Fruit fly (Drosophila melanogaster) whole organism, wandering third instar larva: Measurements from ENCODE around the gene tipE.

Source experiments
- Abd-B ChIP-seq: fragments of >200 bp; optimal IDR thresholded peaks from 2 replicates; lab custom pipeline; 2017; ENCODE audit warnings: missing biosample characterization, missing genetic modification characterization
- CG32264 ChIP-seq: fragments of 200-800 bp; sonication (Bioruptor generic); optimal IDR thresholded peaks from 2 replicates; lab custom pipeline; 2016; ENCODE audit warnings: missing biosample characterization, missing genetic modification characterization
- CG9705 ChIP-seq: fragments of 200-800 bp; sonication (Bioruptor generic); optimal IDR thresholded peaks from 2 replicates; lab custom pipeline; 2018; ENCODE audit warnings: missing biosample characterization, mild to moderate bottlenecking, missing genetic modification characterization
- CrebA ChIP-seq: fragments of 200-800 bp; sonication (Bioruptor generic); optimal IDR thresholded peaks from 2 replicates; lab custom pipeline; 2016; ENCODE audit warnings: missing biosample characterization, mild to moderate bottlenecking, missing genetic modification characterization, borderline replicate concordance
- Dfd ChIP-seq: fragments of >200 bp; optimal IDR thresholded peaks from 2 replicates; lab custom pipeline; 2017; ENCODE audit warnings: missing biosample characterization, missing genetic modification characterization
- Dif ChIP-seq: fragments of 200-275, 200-300 bp; sonication (Bioruptor generic); optimal IDR thresholded peaks from 2 replicates; lab custom pipeline; 2018; ENCODE audit warnings: missing biosample characterization, missing genetic modification characterization; ENCODE audit not compliant: partially characterized antibody
- GATAd ChIP-seq: sonication (Bioruptor generic); optimal IDR thresholded peaks from 2 replicates; lab custom pipeline; 2016; ENCODE audit warnings: missing biosample characterization, missing genetic modification characterization
- HLH106 ChIP-seq: fragments of 200-800 bp; optimal IDR thresholded peaks from 3 replicates; lab custom pipeline; 2019; ENCODE audit warnings: missing biosample characterization, mild to moderate bottlenecking, missing genetic modification characterization, moderate library complexity
- Hnf4 ChIP-seq: fragments of 200-800 bp; sonication (Bioruptor generic); optimal IDR thresholded peaks from 2 replicates; lab custom pipeline; 2016; ENCODE audit warnings: missing biosample characterization, mild to moderate bottlenecking, missing genetic modification characterization
- Hr78 ChIP-seq: fragments of >200 bp; optimal IDR thresholded peaks from 2 replicates; lab custom pipeline; 2017; ENCODE audit warnings: missing biosample characterization, missing genetic modification characterization
- Hr83 ChIP-seq: fragments of 200-300 bp; sonication (Bioruptor generic); optimal IDR thresholded peaks from 2 replicates; lab custom pipeline; 2016; ENCODE audit warnings: missing biosample characterization, mild to moderate bottlenecking, missing genetic modification characterization, moderate library complexity; ENCODE audit not compliant: poor library complexity, severe bottlenecking
- Jra ChIP-seq: sonication (Bioruptor generic); optimal IDR thresholded peaks from 2 replicates; lab custom pipeline; 2016; ENCODE audit warnings: missing biosample characterization, missing genetic modification characterization
- Mio ChIP-seq: sonication (Bioruptor generic); optimal IDR thresholded peaks from 2 replicates; lab custom pipeline; 2016; ENCODE audit warnings: missing biosample characterization, missing genetic modification characterization
- Myc ChIP-seq: fragments of >200 bp; optimal IDR thresholded peaks from 2 replicates; lab custom pipeline; 2017
- N ChIP-seq: fragments of >200 bp; optimal IDR thresholded peaks from 2 replicates; lab custom pipeline; 2018; ENCODE audit warnings: missing biosample characterization, missing external identifiers, missing genetic modification characterization
- OdsH ChIP-seq: fragments of 200-800 bp; sonication (Bioruptor generic); optimal IDR thresholded peaks from 2 replicates; lab custom pipeline; 2016; ENCODE audit warnings: missing biosample characterization, mild to moderate bottlenecking, missing genetic modification characterization
- Rel ChIP-seq, 2 experiments: fragments of 200-800 bp; sonication (Bioruptor generic) in 1 of 2; optimal IDR thresholded peaks; 2 replicates in 1 of 2; 3 replicates in 1 of 2; lab custom pipeline; 2016 to 2019; ENCODE audit warnings: mild to moderate bottlenecking in 2 of 2, missing biosample characterization in 2 of 2, missing genetic modification characterization in 2 of 2, moderate library complexity in 1 of 2
- Sp1 ChIP-seq: fragments of 200-800 bp; sonication (Bioruptor generic); optimal IDR thresholded peaks from 3 replicates; lab custom pipeline; 2019; ENCODE audit warnings: missing biosample characterization, mild to moderate bottlenecking, missing genetic modification characterization, moderate library complexity
- Vsx2 ChIP-seq: fragments of 200-300, 225-300 bp; sonication (Bioruptor generic); optimal IDR thresholded peaks from 2 replicates; lab custom pipeline; 2018; ENCODE audit warnings: missing biosample characterization, missing genetic modification characterization; ENCODE audit not compliant: partially characterized antibody
- br ChIP-seq: fragments of 200-800 bp; sonication (Bioruptor generic); optimal IDR thresholded peaks from 2 replicates; lab custom pipeline; 2016; ENCODE audit warnings: missing biosample characterization, missing genetic modification characterization
- brk ChIP-seq: fragments of 200-800 bp; sonication (Bioruptor generic); optimal IDR thresholded peaks from 2 replicates; lab custom pipeline; 2016; ENCODE audit warnings: missing biosample characterization, mild to moderate bottlenecking, missing genetic modification characterization
- dl ChIP-seq, 2 experiments: fragments of 175-275, 200-275 bp in 1 of 2; fragments of 200-275 bp in 1 of 2; sonication (Bioruptor generic); optimal IDR thresholded peaks; lab custom pipeline; 2018; ENCODE audit warnings: mild to moderate bottlenecking in 2 of 2, missing biosample characterization in 2 of 2, missing genetic modification characterization in 2 of 2, moderate library complexity in 2 of 2; ENCODE audit not compliant: partially characterized antibody in 2 of 2, insufficient read depth in 1 of 2
- dmrt93B ChIP-seq: fragments of 200-800 bp; sonication (Bioruptor generic); optimal IDR thresholded peaks from 2 replicates; lab custom pipeline; 2018; ENCODE audit warnings: missing biosample characterization, mild to moderate bottlenecking, missing genetic modification characterization
- dsf ChIP-seq: sonication (Bioruptor generic); optimal IDR thresholded peaks from 2 replicates; lab custom pipeline; 2016; ENCODE audit warnings: missing biosample characterization, missing genetic modification characterization, borderline replicate concordance
- ey ChIP-seq: fragments of 200-800 bp; sonication (Bioruptor generic); optimal IDR thresholded peaks from 2 replicates; lab custom pipeline; 2016; ENCODE audit warnings: missing biosample characterization, missing genetic modification characterization
- foxo ChIP-seq, 2 experiments: fragments of 200-800 bp; sonication (Bioruptor generic); optimal IDR thresholded peaks; 2 replicates in 1 of 2; 3 replicates in 1 of 2; lab custom pipeline; 2016 to 2017; ENCODE audit warnings: missing biosample characterization in 2 of 2, missing genetic modification characterization in 2 of 2
- fru ChIP-seq: fragments of 200-800 bp; sonication (Bioruptor generic); optimal IDR thresholded peaks from 3 replicates; lab custom pipeline; 2016; ENCODE audit warnings: missing biosample characterization, mild to moderate bottlenecking, missing genetic modification characterization
- h ChIP-seq: fragments of 200-800 bp; sonication (Bioruptor generic); optimal IDR thresholded peaks from 3 replicates; lab custom pipeline; 2016; ENCODE audit warnings: missing biosample characterization, mild to moderate bottlenecking, missing genetic modification characterization
- jim ChIP-seq: fragments of 175-275, 200-325 bp; sonication (Bioruptor generic); optimal IDR thresholded peaks from 2 replicates; lab custom pipeline; 2016; ENCODE audit warnings: missing biosample characterization, mild to moderate bottlenecking, missing genetic modification characterization
- lola ChIP-seq: fragments of >200 bp; optimal IDR thresholded peaks from 2 replicates; lab custom pipeline; 2017; ENCODE audit warnings: missing biosample characterization, missing genetic modification characterization
- pan ChIP-seq: fragments of >200 bp; optimal IDR thresholded peaks from 2 replicates; lab custom pipeline; 2017
- psq ChIP-seq: fragments of 200-800 bp; sonication (Bioruptor generic); optimal IDR thresholded peaks from 3 replicates; lab custom pipeline; 2017; ENCODE audit warnings: missing biosample characterization, mild to moderate bottlenecking, missing genetic modification characterization, moderate library complexity
- rgr ChIP-seq: fragments of 200-800 bp; sonication (Bioruptor generic); optimal IDR thresholded peaks from 3 replicates; lab custom pipeline; 2016; ENCODE audit warnings: missing biosample characterization, mild to moderate bottlenecking, missing genetic modification characterization
- sage ChIP-seq: fragments of 200-800 bp; sonication (Bioruptor generic); optimal IDR thresholded peaks from 2 replicates; lab custom pipeline; 2016; ENCODE audit warnings: missing biosample characterization, mild to moderate bottlenecking, missing genetic modification characterization
- sv ChIP-seq: fragments of 200-800 bp; sonication (Bioruptor generic); optimal IDR thresholded peaks from 3 replicates; lab custom pipeline; 2016; ENCODE audit warnings: missing biosample characterization, missing genetic modification characterization
- tai ChIP-seq: sonication (Bioruptor generic); optimal IDR thresholded peaks from 2 replicates; lab custom pipeline; 2016; ENCODE audit warnings: missing biosample characterization, missing genetic modification characterization
- usp ChIP-seq: fragments of >200 bp; optimal IDR thresholded peaks from 2 replicates; lab custom pipeline; 2017; ENCODE audit warnings: missing biosample characterization, missing genetic modification characterization
- woc ChIP-seq: sonication (Bioruptor generic); optimal IDR thresholded peaks from 2 replicates; lab custom pipeline; 2016; ENCODE audit warnings: missing biosample characterization, mild to moderate bottlenecking, missing genetic modification characterization

Gene tipE

DNA sequence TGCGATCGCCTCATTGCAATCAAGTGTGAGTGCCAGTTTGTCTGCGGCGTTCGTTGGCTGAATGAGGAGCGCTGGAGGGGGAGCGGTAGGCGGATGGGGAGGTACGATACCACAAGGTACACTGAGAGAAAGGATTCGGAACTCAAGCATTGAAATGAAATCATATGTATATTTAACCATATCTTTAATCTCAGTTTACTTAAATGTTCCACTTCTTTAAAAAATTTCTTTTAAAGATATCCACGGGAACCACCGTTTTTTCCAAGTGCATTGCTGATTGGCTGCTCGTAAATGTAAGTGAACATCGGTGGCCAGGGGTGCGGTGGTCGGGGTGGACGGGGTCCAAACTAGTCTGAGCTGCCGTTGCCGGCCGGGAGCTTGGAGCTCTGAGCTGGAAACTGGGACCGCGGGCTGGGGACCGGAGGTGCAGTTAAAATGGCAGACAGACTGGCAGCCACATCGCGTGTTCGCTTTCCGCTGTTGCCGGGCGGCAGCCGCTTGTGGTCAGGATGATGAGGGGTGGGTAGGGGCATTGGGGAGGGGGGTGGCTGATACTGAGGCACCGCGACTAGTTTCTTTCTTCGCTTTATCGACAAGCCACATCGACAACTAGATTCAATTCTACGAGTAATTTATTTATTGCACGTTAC lies 40.0 kb downstream of the tipE start (continued):
- TF ChIP-seq Hr78 (GFP tag; lab: Kevin White, UChicago) = no peak
- no peak for TF ChIP-seq Dif (GFP tag; lab: Kevin White, UChicago)
- TF ChIP-seq Myc = no peak
- TF ChIP-seq HLH106 = peak; percentile 96
- peak; percentile 89 for TF ChIP-seq dmrt93B (GFP tag; lab: Kevin White, UChicago)
- TF ChIP-seq Vsx2 (GFP tag; lab: Kevin White, UChicago) = no peak
- peak; percentile 96 for TF ChIP-seq h
- TF ChIP-seq CG32264 = peak; percentile 90
- TF ChIP-seq CG9705 (GFP tag; lab: Kevin White, UChicago) = peak; percentile 95
- TF ChIP-seq Hnf4 (GFP tag; lab: Kevin White, UChicago) = peak; percentile 94
- peak; percentile 84 for TF ChIP-seq sv (GFP tag; lab: Kevin White, UChicago)
- TF ChIP-seq br (GFP tag; lab: Kevin White, UChicago) = peak; percentile 97
- TF ChIP-seq Sp1 (GFP tag; lab: Kevin White, UChicago) = peak; percentile 94
- TF ChIP-seq fru = peak; percentile 97
- peak; percentile 77 for TF ChIP-seq tai (GFP tag; lab: Kevin White, UChicago)
- peak; percentile 68 for TF ChIP-seq Hr83
- TF ChIP-seq, all 38 proteins: peak for 25

DNA sequence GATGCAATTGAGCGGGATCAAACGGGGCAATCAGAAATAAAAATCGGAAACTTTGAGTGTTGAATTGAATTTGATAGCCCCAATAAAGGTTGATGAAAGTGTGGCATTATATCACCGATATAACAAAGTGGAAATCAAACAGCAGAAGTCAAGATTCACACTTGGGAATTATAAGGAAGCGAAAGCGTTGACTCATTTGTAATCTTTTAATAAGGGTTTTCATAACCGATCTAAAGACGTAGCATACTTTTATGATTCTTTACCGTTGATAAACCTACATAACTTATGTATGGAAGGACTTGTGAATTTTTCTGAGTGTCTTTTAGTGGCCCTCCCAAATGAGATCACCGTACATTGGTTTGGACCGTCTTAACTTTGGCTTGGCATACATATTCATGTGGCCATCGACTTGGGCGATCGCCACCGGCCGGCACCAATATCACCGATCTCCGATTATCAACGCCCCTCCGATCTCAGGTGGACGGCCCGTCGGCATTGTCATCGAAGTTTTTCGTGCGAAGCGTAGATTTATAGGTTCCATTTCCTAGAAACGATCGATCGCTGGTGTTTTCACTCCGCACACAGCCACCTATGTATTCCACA lies 41.2 kb downstream of the tipE start:
- TF ChIP-seq Abd-B (GFP tag; lab: Kevin White, UChicago) (no peak), CG32264 (no peak), usp (GFP tag; lab: Kevin White, UChicago) (no peak), tai (GFP tag; lab: Kevin White, UChicago) (no peak), Dif (GFP tag; lab: Kevin White, UChicago) (no peak), jim (no peak), dl (GFP tag; optimal IDR thresholded peaks at IDR 0.05; lab: Kevin White, UChicago; ENCODE audit: insufficient read depth in 1 of 2, partially characterized antibody in 2 of 2) (no peak), sv (GFP tag; lab: Kevin White, UChicago) (no peak), Jra (no peak), ey (GFP tag; lab: Kevin White, UChicago) (no peak), Vsx2 (GFP tag; lab: Kevin White, UChicago) (no peak), Mio (GFP tag; lab: Kevin White, UChicago) (no peak)
- TF ChIP-seq, all 38 proteins: peak for 0

DNA sequence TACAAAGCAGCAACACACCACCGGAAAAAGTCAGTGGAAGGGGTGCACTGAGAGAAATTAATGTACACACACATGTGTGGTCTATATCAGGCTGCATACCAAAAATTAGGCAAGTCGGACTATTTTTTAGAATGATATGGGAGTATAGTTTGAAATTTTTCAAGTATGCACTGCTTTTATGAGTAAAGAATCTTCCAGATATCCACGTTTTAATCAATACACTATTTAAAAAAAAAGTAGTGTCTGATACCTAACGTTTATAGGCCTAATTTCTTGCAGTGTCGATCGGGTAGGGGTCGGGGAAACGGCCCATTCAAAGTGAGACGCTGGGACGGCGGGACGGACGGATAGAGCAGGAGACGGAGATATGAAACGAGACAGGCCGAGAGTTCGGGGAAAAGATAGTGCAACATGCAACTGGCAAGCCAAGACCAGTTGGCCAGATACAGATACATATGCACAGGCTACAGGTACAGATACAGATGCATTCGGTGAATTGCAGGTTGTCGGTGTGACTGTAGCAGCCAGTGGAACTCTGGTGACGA lies 42.1 kb downstream of the tipE start:
- TF ChIP-seq Hnf4 (GFP tag; lab: Kevin White, UChicago) (peak; percentile 49), Vsx2 (GFP tag; lab: Kevin White, UChicago) (no peak), Hr83 (no peak), foxo (GFP tag; optimal IDR thresholded peaks at IDR 0.05; lab: Kevin White, UChicago) (peak in 1 of 2 experiments; percentile 60), Jra (no peak), fru (peak; percentile 71), dsf (GFP tag; lab: Kevin White, UChicago) (no peak), CG32264 (peak; percentile 8), psq (GFP tag; lab: Kevin White, UChicago) (peak; percentile 45), Sp1 (GFP tag; lab: Kevin White, UChicago) (peak; percentile 43), Myc (no peak), brk (GFP tag; lab: Kevin White, UChicago) (no peak), Dif (GFP tag; lab: Kevin White, UChicago) (no peak), Rel (GFP tag; optimal IDR thresholded peaks at IDR 0.05; lab: Kevin White, UChicago) (no peak), Rel (tag; optimal IDR thresholded peaks at IDR 0.05; lab: Kevin White, UChicago) (no peak), jim (no peak), lola (no peak), GATAd (GFP tag; lab: Kevin White, UChicago) (no peak), usp (GFP tag; lab: Kevin White, UChicago) (no peak), Dfd (GFP tag; lab: Kevin White, UChicago) (no peak), pan (no peak), CG9705 (GFP tag; lab: Kevin White, UChicago) (no peak), rgr (GFP tag; lab: Kevin White, UChicago) (peak; percentile 58), woc (GFP tag; lab: Kevin White, UChicago) (peak; percentile 10), CrebA (no peak), sage (GFP tag; lab: Kevin White, UChicago) (no peak), HLH106 (peak; percentile 40), dl (GFP tag; optimal IDR thresholded peaks at IDR 0.05; lab: Kevin White, UChicago; ENCODE audit: insufficient read depth in 1 of 2, partially characterized antibody in 2 of 2) (no peak), tai (GFP tag; lab: Kevin White, UChicago) (no peak), dmrt93B (GFP tag; lab: Kevin White, UChicago) (no peak), Hr78 (GFP tag; lab: Kevin White, UChicago) (no peak), h (peak; percentile 76), br (GFP tag; lab: Kevin White, UChicago) (peak; percentile 62), ey (GFP tag; lab: Kevin White, UChicago) (peak; percentile 69), Mio (GFP tag; lab: Kevin White, UChicago) (no peak), N (GFP tag; lab: Kevin White, UChicago) (no peak), sv (GFP tag; lab: Kevin White, UChicago) (peak; percentile 86), OdsH (GFP tag; lab: Kevin White, UChicago) (peak; percentile 41), Abd-B (GFP tag; lab: Kevin White, UChicago) (no peak)
